Worm (Caenorhabditis elegans) whole organism, young adult: Measurements from ENCODE around the gene dcap-2.

Experiments used
- F22D6.2 ChIP-seq: sonication (generic microtip); optimal IDR thresholded peaks from 2 replicates; lab custom pipeline; 2016; ENCODE audit warnings: mild to moderate bottlenecking, missing genetic modification characterization, missing compliant biosample characterization
- ama-1 ChIP-seq, 3 experiments: fragments of 150-350 bp in 1 of 3; sonication (generic microtip) in 2 of 3; optimal IDR thresholded peaks; 2 replicates each; lab custom pipeline; 2014 to 2018; ENCODE audit warnings: missing biosample characterization in 2 of 3, missing genetic modification characterization in 2 of 3, missing genetic modification reagents in 2 of 3
- ceh-79 ChIP-seq: sonication (generic microtip); optimal IDR thresholded peaks from 2 replicates; lab custom pipeline; 2017; ENCODE audit warnings: mild to moderate bottlenecking, missing genetic modification characterization, missing compliant biosample characterization
- dpl-1 ChIP-seq: fragments of 150-350 bp; optimal IDR thresholded peaks from 2 replicates; lab custom pipeline; 2014; ENCODE audit warnings: missing biosample characterization, missing genetic modification reagents, missing genetic modification characterization
- let-607 ChIP-seq, 2 experiments: fragments of 200-800 bp in 1 of 2; sonication (Bioruptor generic) in 1 of 2; sonication (generic microtip) in 1 of 2; optimal IDR thresholded peaks; 2 replicates each; lab custom pipeline; 2016 to 2018; ENCODE audit warnings: mild to moderate bottlenecking in 2 of 2, missing compliant biosample characterization in 2 of 2, missing genetic modification characterization in 2 of 2, moderate library complexity in 2 of 2, missing genotype in 1 of 2
- lin-35 ChIP-seq, 3 experiments: fragments of 150-350 bp in 2 of 3; sonication (generic microtip) in 1 of 3; optimal IDR thresholded peaks; 2 replicates each; lab custom pipeline; 2014 to 2018; ENCODE audit warnings: missing biosample characterization in 3 of 3, missing genetic modification characterization in 3 of 3, missing genetic modification reagents in 3 of 3
- nhr-90 ChIP-seq: sonication (generic microtip); optimal IDR thresholded peaks from 2 replicates; lab custom pipeline; 2016; ENCODE audit warnings: missing genotype, mild to moderate bottlenecking, missing genetic modification characterization, missing compliant biosample characterization
- pbrm-1 ChIP-seq: fragments of 200-800 bp; sonication (Bioruptor generic); IDR thresholded peaks from 2 replicates; pipeline ENCODE4 v1.3.6; 2022; ENCODE audit warnings: missing genetic modification reagents, missing genetic modification characterization, missing compliant biosample characterization
- rpc-1 ChIP-seq, 2 experiments: fragments of 150-350 bp in 1 of 2; sonication (generic microtip) in 1 of 2; optimal IDR thresholded peaks; 2 replicates each; lab custom pipeline; 2014 to 2018; ENCODE audit warnings: missing biosample characterization in 1 of 2, missing genetic modification characterization in 1 of 2, missing genetic modification reagents in 1 of 2, missing genotype in 1 of 2
- unc-62 ChIP-seq: fragments of 150-350 bp; optimal IDR thresholded peaks from 2 replicates; lab custom pipeline; 2014; ENCODE audit warnings: missing biosample characterization, missing genetic modification reagents, missing genetic modification characterization

ce11 chrIV:13564284-13564683 lies 42.6 kb upstream of the dcap-2 start:
- no peak for TF ChIP-seq unc-62 (GFP tag; lab: Kevin White, UChicago)
- TF ChIP-seq lin-35 (GFP tag; optimal IDR thresholded peaks at IDR 0.05; lab: Kevin White, UChicago), result no peak
- TF ChIP-seq let-607 (tag; optimal IDR thresholded peaks at IDR 0.05; lab: Kevin White, UChicago), result no peak
- no peak for TF ChIP-seq ama-1 (optimal IDR thresholded peaks at IDR 0.05; lab: Kevin White, UChicago)
- no peak for TF ChIP-seq ama-1 (GFP tag; optimal IDR thresholded peaks at IDR 0.05; lab: Kevin White, UChicago)
- TF ChIP-seq nhr-90 (tag; lab: Kevin White, UChicago), result no peak
- no peak for TF ChIP-seq rpc-1 (optimal IDR thresholded peaks at IDR 0.05; lab: Kevin White, UChicago)
- TF ChIP-seq rpc-1 (tag; optimal IDR thresholded peaks at IDR 0.05; lab: Kevin White, UChicago), result no peak
- no peak for TF ChIP-seq pbrm-1 (GFP tag; lab: Robert Waterston, UW)
- no peak for TF ChIP-seq dpl-1 (GFP tag; lab: Kevin White, UChicago)
- TF ChIP-seq ceh-79, result no peak
- TF ChIP-seq F22D6.2 (tag; lab: Kevin White, UChicago), result no peak
